Worm (Caenorhabditis elegans) whole organism, L2 larva: Measurements from ENCODE around the gene col-165.

ENCODE experiments used
- C34F6.9 ChIP-seq: fragments of 150-350 bp; optimal IDR thresholded peaks from 2 replicates; lab custom pipeline; 2014; ENCODE audit warnings: missing biosample characterization, missing genetic modification characterization
- Y55F3AM.14 ChIP-seq: fragments of 200-800 bp; sonication (Bioruptor generic); optimal IDR thresholded peaks from 2 replicates; lab custom pipeline; 2018; ENCODE audit warnings: mild to moderate bottlenecking, missing genetic modification characterization, missing compliant biosample characterization
- ZK546.5 ChIP-seq: sonication (generic microtip); optimal IDR thresholded peaks from 2 replicates; lab custom pipeline; 2017; ENCODE audit warnings: missing biosample characterization, missing genetic modification characterization
- alr-1 ChIP-seq: fragments of 150-350 bp; optimal IDR thresholded peaks from 2 replicates; lab custom pipeline; 2014; ENCODE audit warnings: missing biosample characterization, missing genetic modification characterization
- aly-2 ChIP-seq: fragments of 150-350 bp; optimal IDR thresholded peaks from 2 replicates; lab custom pipeline; 2014; ENCODE audit warnings: missing biosample characterization, missing genetic modification characterization
- ceh-16 ChIP-seq: fragments of 150-350 bp; optimal IDR thresholded peaks from 2 replicates; lab custom pipeline; 2014; ENCODE audit warnings: missing biosample characterization, missing genetic modification characterization
- dmd-4 ChIP-seq: sonication (generic microtip); optimal IDR thresholded peaks from 2 replicates; lab custom pipeline; 2017; ENCODE audit warnings: missing biosample characterization, missing genetic modification characterization
- egl-27 ChIP-seq: sonication (generic microtip); optimal IDR thresholded peaks from 3 replicates; lab custom pipeline; 2017; ENCODE audit warnings: missing biosample characterization, missing genetic modification reagents, missing genetic modification characterization
- elt-1 ChIP-seq: fragments of 150-350 bp; optimal IDR thresholded peaks from 2 replicates; lab custom pipeline; 2014; ENCODE audit warnings: missing biosample characterization, missing genetic modification characterization
- gmeb-1 ChIP-seq: fragments of 150-350 bp; optimal IDR thresholded peaks from 2 replicates; lab custom pipeline; 2014; ENCODE audit warnings: missing biosample characterization, missing genetic modification characterization
- lin-11 ChIP-seq: fragments of 150-350 bp; sonication (generic microtip); optimal IDR thresholded peaks from 2 replicates; lab custom pipeline; 2014; ENCODE audit warnings: missing biosample characterization, missing genetic modification characterization, inconsistent platforms, mixed read lengths
- lin-13 ChIP-seq: fragments of 150-350 bp; optimal IDR thresholded peaks from 2 replicates; lab custom pipeline; 2014; ENCODE audit warnings: missing biosample characterization, missing genetic modification reagents, missing genetic modification characterization
- lin-39 ChIP-seq: fragments of 150-350 bp; optimal IDR thresholded peaks from 2 replicates; lab custom pipeline; 2014; ENCODE audit warnings: missing biosample characterization, missing genetic modification reagents, missing genetic modification characterization
- lsy-2 ChIP-seq, 2 experiments: fragments of 150-350 bp in 1 of 2; sonication (generic microtip) in 1 of 2; optimal IDR thresholded peaks; 2 replicates each; lab custom pipeline; 2014 to 2017; ENCODE audit warnings: missing biosample characterization in 2 of 2, missing genetic modification characterization in 2 of 2
- mab-5 ChIP-seq: fragments of 150-350 bp; optimal IDR thresholded peaks from 2 replicates; lab custom pipeline; 2014; ENCODE audit warnings: missing biosample characterization, missing genetic modification characterization
- mbf-1 ChIP-seq: sonication (generic microtip); optimal IDR thresholded peaks from 2 replicates; lab custom pipeline; 2017; ENCODE audit warnings: missing biosample characterization, missing genetic modification characterization
- mdl-1 ChIP-seq, 2 experiments: fragments of 150-350 bp in 1 of 2; sonication (generic microtip) in 1 of 2; optimal IDR thresholded peaks; 2 replicates each; lab custom pipeline; 2017; ENCODE audit warnings: missing biosample characterization in 2 of 2, missing genetic modification characterization in 2 of 2
- nhr-10 ChIP-seq: sonication (generic microtip); optimal IDR thresholded peaks from 2 replicates; lab custom pipeline; 2017; ENCODE audit warnings: missing biosample characterization, missing genetic modification characterization
- nhr-11 ChIP-seq: fragments of 150-350 bp; optimal IDR thresholded peaks from 2 replicates; lab custom pipeline; 2014; ENCODE audit warnings: missing biosample characterization, missing genetic modification characterization
- nhr-12 ChIP-seq: fragments of 150-350 bp; optimal IDR thresholded peaks from 2 replicates; lab custom pipeline; 2014; ENCODE audit warnings: missing biosample characterization, missing genetic modification characterization
- nhr-21 ChIP-seq: fragments of 150-350 bp; optimal IDR thresholded peaks from 2 replicates; lab custom pipeline; 2014; ENCODE audit warnings: missing biosample characterization, missing genetic modification characterization
- nhr-23 ChIP-seq: fragments of 150-350 bp; optimal IDR thresholded peaks from 2 replicates; lab custom pipeline; 2014; ENCODE audit warnings: missing biosample characterization, missing genetic modification reagents, missing genetic modification characterization
- nhr-237 ChIP-seq: fragments of 150-350 bp; optimal IDR thresholded peaks from 2 replicates; lab custom pipeline; 2014; ENCODE audit warnings: missing biosample characterization, missing genetic modification characterization
- nhr-77 ChIP-seq: fragments of 150-350 bp; optimal IDR thresholded peaks from 2 replicates; lab custom pipeline; 2014; ENCODE audit warnings: missing biosample characterization, missing genetic modification characterization
- sem-4 ChIP-seq: fragments of 150-350 bp; optimal IDR thresholded peaks from 2 replicates; lab custom pipeline; 2014; ENCODE audit warnings: missing biosample characterization, missing genetic modification reagents, missing genetic modification characterization
- skn-1 ChIP-seq: sonication (generic microtip); optimal IDR thresholded peaks from 2 replicates; lab custom pipeline; 2017; ENCODE audit warnings: missing biosample characterization, missing genetic modification characterization
- sma-3 ChIP-seq: sonication (generic microtip); optimal IDR thresholded peaks from 2 replicates; lab custom pipeline; 2016; ENCODE audit warnings: missing genetic modification reagents, missing genetic modification characterization, missing compliant biosample characterization
- sma-9 ChIP-seq, 2 experiments: fragments of 150-350 bp in 1 of 2; sonication (generic microtip) in 1 of 2; optimal IDR thresholded peaks; 2 replicates each; lab custom pipeline; 2014 to 2016; ENCODE audit warnings: missing genetic modification characterization in 2 of 2, mild to moderate bottlenecking in 1 of 2, missing biosample characterization in 1 of 2, missing compliant biosample characterization in 1 of 2, missing genetic modification reagents in 1 of 2, moderate library complexity in 1 of 2
- snpc-4 ChIP-seq: fragments of 150-350 bp; optimal IDR thresholded peaks from 2 replicates; lab custom pipeline; 2014; ENCODE audit warnings: missing biosample characterization, missing genetic modification characterization
- unc-39 ChIP-seq: fragments of 150-350 bp; optimal IDR thresholded peaks from 2 replicates; lab custom pipeline; 2014; ENCODE audit warnings: missing biosample characterization, missing genetic modification characterization
- unc-62 ChIP-seq: fragments of 150-350 bp; optimal IDR thresholded peaks from 2 replicates; lab custom pipeline; 2014; ENCODE audit warnings: missing biosample characterization, missing genetic modification reagents, missing genetic modification characterization
- zag-1 ChIP-seq: fragments of 150-350 bp; optimal IDR thresholded peaks from 2 replicates; lab custom pipeline; 2014; ENCODE audit warnings: missing biosample characterization, missing genetic modification characterization
- ztf-1 ChIP-seq: fragments of 200-800 bp; sonication (Bioruptor generic); conservative IDR thresholded peaks from 2 replicates; pipeline ENCODE4 v1.3.6; 2022; ENCODE audit warnings: missing genetic modification characterization, missing compliant biosample characterization
- ztf-11 ChIP-seq: sonication (generic microtip); optimal IDR thresholded peaks from 2 replicates; lab custom pipeline; 2017; ENCODE audit warnings: missing biosample characterization, missing genetic modification characterization
- ztf-4 ChIP-seq: fragments of 150-350 bp; optimal IDR thresholded peaks from 2 replicates; lab custom pipeline; 2014; ENCODE audit warnings: missing biosample characterization, missing genetic modification characterization

Gene col-165

DNA sequence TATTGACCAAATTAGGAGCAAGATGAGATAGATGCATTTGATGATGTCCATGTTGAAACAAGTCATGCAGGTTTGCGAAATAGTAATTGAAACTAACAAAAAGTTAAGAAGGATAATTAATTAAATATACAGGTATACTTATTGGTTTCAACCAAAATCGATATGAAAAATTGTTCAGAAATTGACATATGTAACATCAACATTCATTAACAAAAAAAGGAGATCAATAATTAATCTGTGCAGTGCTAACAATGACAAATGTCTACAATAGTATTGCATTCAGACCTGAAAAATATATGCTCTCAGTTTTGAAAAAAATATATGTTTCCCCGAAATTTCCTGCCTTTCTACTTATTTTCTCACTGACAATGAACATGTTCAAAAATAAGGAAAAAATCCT lies 15.4 kb downstream of the col-165 start, which contains the start of gene R160.4:
Gene R160.4, minus strand, starts transcription at position 101 of the 400 bp plus-strand sequence.
- TF ChIP-seq nhr-77 = no peak
- TF ChIP-seq sma-3 (GFP tag; lab: Kevin White, UChicago) = no peak
- TF ChIP-seq mbf-1 (tag; lab: Kevin White, UChicago) = no peak
- no peak for TF ChIP-seq gmeb-1 (tag; lab: Kevin White, UChicago)
- TF ChIP-seq ceh-16 (tag; lab: Kevin White, UChicago) = no peak
- TF ChIP-seq nhr-11 (tag; lab: Kevin White, UChicago) = no peak
- TF ChIP-seq egl-27 (tag; lab: Kevin White, UChicago) = no peak
- TF ChIP-seq lin-13 (GFP tag; lab: Kevin White, UChicago) = no peak
- no peak for TF ChIP-seq lin-11 (tag; lab: Kevin White, UChicago)
- no peak for TF ChIP-seq ZK546.5 (tag; lab: Kevin White, UChicago)
- no peak for TF ChIP-seq nhr-237 (tag; lab: Kevin White, UChicago)
- TF ChIP-seq lin-39 (tag; lab: Kevin White, UChicago) = no peak
- TF ChIP-seq ztf-4 (tag; lab: Kevin White, UChicago) = no peak
- no peak for TF ChIP-seq Y55F3AM.14 (GFP tag; lab: Kevin White, UChicago)
- no peak for TF ChIP-seq alr-1 (tag; lab: Kevin White, UChicago)
- TF ChIP-seq mab-5 (tag; lab: Kevin White, UChicago) = no peak
- no peak for TF ChIP-seq nhr-12
- no peak for TF ChIP-seq lsy-2 (tag; optimal IDR thresholded peaks at IDR 0.05; lab: Kevin White, UChicago)
- TF ChIP-seq unc-62 (GFP tag; lab: Kevin White, UChicago) = no peak
- TF ChIP-seq mdl-1 (tag; optimal IDR thresholded peaks at IDR 0.05; lab: Kevin White, UChicago) = no peak
- TF ChIP-seq, all 48 proteins: peak for 0

- no peak for TF ChIP-seq Y55F3AM.14 (GFP tag; lab: Kevin White, UChicago)
- no peak for TF ChIP-seq sma-9 (GFP tag; optimal IDR thresholded peaks at IDR 0.05; lab: Kevin White, UChicago)
- TF ChIP-seq sma-9 (tag; optimal IDR thresholded peaks at IDR 0.05; lab: Kevin White, UChicago) = no peak
- no peak for TF ChIP-seq aly-2 (tag; lab: Kevin White, UChicago)
- no peak for TF ChIP-seq skn-1
- TF ChIP-seq unc-39 (tag; lab: Kevin White, UChicago) = no peak
- no peak for TF ChIP-seq lin-11 (tag; lab: Kevin White, UChicago)
- TF ChIP-seq zag-1 = no peak
- no peak for TF ChIP-seq ztf-1
- no peak for TF ChIP-seq dmd-4 (tag; lab: Kevin White, UChicago)
- no peak for TF ChIP-seq nhr-21 (tag; lab: Kevin White, UChicago)
- no peak for TF ChIP-seq unc-62 (GFP tag; lab: Kevin White, UChicago)
- TF ChIP-seq gmeb-1 (tag; lab: Kevin White, UChicago) = no peak
- no peak for TF ChIP-seq ZK546.5 (tag; lab: Kevin White, UChicago)
- no peak for TF ChIP-seq mab-5 (tag; lab: Kevin White, UChicago)
- no peak for TF ChIP-seq ztf-11 (tag; lab: Kevin White, UChicago)
- no peak for TF ChIP-seq C34F6.9 (tag; lab: Kevin White, UChicago)
Measured at ce11 chrX:4370756-4371155, 17.3 kb downstream of the col-165 start, which contains the start of gene R160.5. R160.5 (minus strand) TSS chrX:4370856.

DNA sequence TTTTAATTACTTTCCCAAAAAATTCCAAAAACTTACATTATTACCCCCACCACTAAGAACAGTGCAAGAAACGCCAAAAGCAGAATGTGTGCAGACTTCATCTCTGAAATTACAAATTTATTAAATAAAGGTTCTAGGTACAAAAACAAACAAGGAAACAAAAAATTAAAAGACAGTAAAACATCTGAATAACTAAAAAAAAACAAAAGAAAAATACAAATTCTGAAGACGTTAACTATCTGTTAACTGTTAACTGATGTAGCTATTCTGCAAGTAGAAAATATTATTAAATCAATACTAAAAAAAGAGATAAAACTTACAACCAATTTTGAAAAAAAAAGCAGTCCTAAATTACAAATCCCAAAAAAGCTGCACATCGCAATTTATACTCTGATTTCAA lies 18.0 kb downstream of the col-165 start, which contains the start of gene R160.13:
Gene R160.13, minus strand, starts transcription at position 101 of the 400 bp plus-strand sequence.
- TF ChIP-seq nhr-23 (tag; lab: Kevin White, UChicago) = no peak
- TF ChIP-seq lin-13 (GFP tag; lab: Kevin White, UChicago) = no peak
- no peak for TF ChIP-seq ceh-16 (tag; lab: Kevin White, UChicago)
- no peak for TF ChIP-seq unc-39 (tag; lab: Kevin White, UChicago)
- no peak for TF ChIP-seq egl-27 (tag; lab: Kevin White, UChicago)
- TF ChIP-seq sma-9 (GFP tag; optimal IDR thresholded peaks at IDR 0.05; lab: Kevin White, UChicago) = no peak
- no peak for TF ChIP-seq sma-9 (tag; optimal IDR thresholded peaks at IDR 0.05; lab: Kevin White, UChicago)
- no peak for TF ChIP-seq nhr-10 (tag; lab: Kevin White, UChicago)
- no peak for TF ChIP-seq ZK546.5 (tag; lab: Kevin White, UChicago)
- no peak for TF ChIP-seq aly-2 (tag; lab: Kevin White, UChicago)
- no peak for TF ChIP-seq skn-1
- no peak for TF ChIP-seq zag-1
- TF ChIP-seq unc-62 (GFP tag; lab: Kevin White, UChicago) = no peak

DNA sequence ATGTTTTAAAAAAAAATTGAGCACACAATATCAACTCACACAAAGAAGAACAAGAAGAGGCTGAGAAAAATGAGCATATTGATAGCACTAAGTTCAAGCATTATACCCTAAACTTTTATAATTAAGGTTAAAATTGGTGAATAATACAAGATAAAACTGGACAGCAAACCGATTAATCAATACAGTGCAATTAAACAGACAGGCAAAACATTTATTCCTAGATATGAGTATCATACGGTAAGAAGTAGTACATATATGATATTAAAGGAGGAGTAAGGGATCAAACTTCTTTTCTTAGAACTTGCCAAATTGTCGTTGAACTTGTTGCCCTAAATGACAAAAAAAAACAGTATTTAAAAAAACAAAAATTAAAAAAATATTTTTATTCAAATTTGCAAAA lies 18.6 kb downstream of the col-165 start, which contains the start of gene R160.14:
Gene R160.14, minus strand, starts transcription at position 101 of the 400 bp plus-strand sequence.
- no peak for TF ChIP-seq nhr-10 (tag; lab: Kevin White, UChicago)
- TF ChIP-seq nhr-23 (tag; lab: Kevin White, UChicago) = no peak
- TF ChIP-seq C34F6.9 (tag; lab: Kevin White, UChicago) = no peak
- no peak for TF ChIP-seq ceh-16 (tag; lab: Kevin White, UChicago)
- no peak for TF ChIP-seq sem-4 (tag; lab: Kevin White, UChicago)
- no peak for TF ChIP-seq snpc-4
- TF ChIP-seq elt-1 (tag; lab: Kevin White, UChicago) = no peak
- TF ChIP-seq, all 48 proteins: peak for 0
